Worm (Caenorhabditis elegans) whole organism, mixed stage, embryonic: ENCODE data around the gene T18D3.1.

ENCODE experiments used
- nhr-237 ChIP-seq: fragments of 150-350 bp; optimal IDR thresholded peaks from 2 replicates; lab custom pipeline; 2014; ENCODE audit warnings: missing biosample characterization, missing genetic modification characterization
- snpc-4 ChIP-seq: fragments of 150-350 bp; optimal IDR thresholded peaks from 2 replicates; lab custom pipeline; 2014; ENCODE audit warnings: missing biosample characterization, missing genetic modification characterization
- unc-62 ChIP-seq: fragments of 150-350 bp; optimal IDR thresholded peaks from 2 replicates; lab custom pipeline; 2014; ENCODE audit warnings: missing biosample characterization, missing genetic modification reagents, missing genetic modification characterization
- ztf-11 ChIP-seq: fragments of 150-350 bp; optimal IDR thresholded peaks from 2 replicates; lab custom pipeline; 2014; ENCODE audit warnings: missing biosample characterization, missing genetic modification characterization

ce11 chrX:12415832-12416231, 38.7 kb upstream of the T18D3.1 start:
- TF ChIP-seq ztf-11 (tag; lab: Kevin White, UChicago) (no peak), nhr-237 (no peak), snpc-4 (tag; lab: Kevin White, UChicago) (no peak), unc-62 (GFP tag; lab: Kevin White, UChicago) (no peak)
